Worm (Caenorhabditis elegans): ENCODE measurements around the gene C03H5.7.

DNA sequence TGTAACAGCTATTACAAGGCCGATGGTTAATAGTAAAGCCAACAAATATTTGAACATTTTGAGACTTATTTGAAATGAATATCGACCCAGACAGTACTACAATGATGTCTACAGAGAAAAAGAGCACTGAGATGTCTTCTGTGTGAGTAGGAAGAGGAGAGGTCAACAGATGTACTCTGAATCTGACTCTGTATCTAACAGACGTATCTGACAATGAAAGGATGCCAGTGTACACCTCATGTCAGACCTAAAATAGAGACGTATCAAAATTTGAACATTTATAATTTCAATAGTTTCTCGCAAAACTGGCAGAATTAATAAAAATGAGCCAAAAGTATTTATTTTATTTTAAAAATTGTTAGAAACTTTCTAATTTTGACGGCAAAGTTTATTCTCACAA is 43.1 kb downstream of the C03H5.7 start, which contains the start of gene C24H12.8:
- TF ChIP-seq ama-1 (optimal IDR thresholded peaks at IDR 0.05): no peak
- no peak for TF ChIP-seq scrt-1 (GFP tag; IDR thresholded peaks at IDR 0.05)
- no peak for TF ChIP-seq ceh-36 (tag; optimal IDR thresholded peaks at IDR 0.05)
- no peak for TF ChIP-seq hnd-1 (tag; optimal IDR thresholded peaks at IDR 0.05)
- no peak for TF ChIP-seq tbx-37 (GFP tag; conservative IDR thresholded peaks at IDR 0.05)
- TF ChIP-seq hmg-4 (GFP tag; optimal IDR thresholded peaks at IDR 0.05): no peak
- no peak for TF ChIP-seq flt-1 (GFP tag; IDR thresholded peaks at IDR 0.05)

Measured in whole organism, early embryonic.